Worm (Caenorhabditis elegans): ENCODE results near the gene ins-17.

DNA sequence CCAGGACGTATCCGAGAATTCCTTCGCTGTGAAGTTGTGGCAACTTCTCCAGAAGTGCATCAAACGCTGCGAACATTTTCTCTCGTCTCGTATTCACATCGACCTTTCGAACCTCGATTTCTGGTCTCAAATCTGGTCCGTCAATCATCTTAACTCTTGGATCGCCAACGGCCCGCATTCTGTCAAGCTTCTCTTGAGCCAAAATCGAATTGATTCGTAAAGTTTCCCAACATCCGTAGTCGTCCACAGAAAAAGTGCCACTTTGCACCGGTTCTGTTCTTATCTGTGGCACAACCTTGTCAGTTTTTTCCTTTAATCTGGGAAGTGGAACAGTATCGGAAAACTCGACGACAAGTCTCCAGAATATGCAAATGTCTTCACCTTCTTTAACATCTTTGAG lies 42.1 kb downstream of the ins-17 start:
- TF ChIP-seq egl-27 (tag; optimal IDR thresholded peaks at IDR 0.05) (no peak), nhr-11 (tag; optimal IDR thresholded peaks at IDR 0.05) (no peak), nhr-28 (tag; optimal IDR thresholded peaks at IDR 0.05) (no peak), nhr-71 (tag; optimal IDR thresholded peaks at IDR 0.05) (no peak), lin-13 (GFP tag; optimal IDR thresholded peaks at IDR 0.05) (no peak), lsy-2 (tag; optimal IDR thresholded peaks at IDR 0.05) (no peak), nhr-90 (tag; optimal IDR thresholded peaks at IDR 0.05; ENCODE audit: poor library complexity) (no peak)

Measured in whole organism, L1 larva.